Worm (Caenorhabditis elegans) whole organism, L4 larva: Measurements from ENCODE around the gene dmd-9.

Experiments
- F49E8.2 ChIP-seq: sonication (generic microtip); optimal IDR thresholded peaks from 2 replicates; lab custom pipeline; 2016; ENCODE audit warnings: missing compliant biosample characterization, mild to moderate bottlenecking, missing genetic modification characterization, borderline replicate concordance
- aly-2 ChIP-seq: sonication (generic microtip); optimal IDR thresholded peaks from 2 replicates; lab custom pipeline; 2018; ENCODE audit warnings: missing biosample characterization, missing genetic modification characterization
- ama-1 ChIP-seq: fragments of 150-350 bp; optimal IDR thresholded peaks from 2 replicates; lab custom pipeline; 2014; ENCODE audit warnings: inconsistent platforms, mixed read lengths
- ceh-28 ChIP-seq: fragments of 150-350 bp; optimal IDR thresholded peaks from 2 replicates; lab custom pipeline; 2014; ENCODE audit warnings: missing biosample characterization, missing genetic modification reagents, missing genetic modification characterization
- gei-8 ChIP-seq: fragments of 200-800 bp; sonication (Bioruptor generic); optimal IDR thresholded peaks from 2 replicates; lab custom pipeline; 2018; ENCODE audit warnings: mild to moderate bottlenecking, missing genetic modification characterization, missing compliant biosample characterization
- hmg-1.1 ChIP-seq: fragments of 200-800 bp; sonication (Bioruptor generic); IDR thresholded peaks from 2 replicates; pipeline ENCODE4 v1.3.6; 2022; ENCODE audit warnings: missing genetic modification reagents, missing genetic modification characterization, missing compliant biosample characterization
- jun-1 ChIP-seq: fragments of 150-350 bp; optimal IDR thresholded peaks from 2 replicates; lab custom pipeline; 2014; ENCODE audit warnings: missing biosample characterization, missing genetic modification reagents, missing genetic modification characterization
- lir-3 ChIP-seq: sonication (generic microtip); optimal IDR thresholded peaks from 2 replicates; lab custom pipeline; 2016; ENCODE audit warnings: mild to moderate bottlenecking, missing genetic modification characterization, missing compliant biosample characterization
- nhr-25 ChIP-seq: sonication (generic microtip); optimal IDR thresholded peaks from 2 replicates; lab custom pipeline; 2017; ENCODE audit warnings: missing genetic modification characterization, mild to moderate bottlenecking, missing compliant biosample characterization, antibody characterized with exemption, moderate library complexity, borderline replicate concordance; ENCODE audit not compliant: insufficient read depth
- nhr-41 ChIP-seq: fragments of 200-800 bp; sonication (Bioruptor generic); IDR thresholded peaks from 2 replicates; pipeline ENCODE4 v1.3.6; 2022; ENCODE audit warnings: missing genetic modification reagents, missing genetic modification characterization, missing compliant biosample characterization
- nhr-6 ChIP-seq: fragments of 150-350 bp; optimal IDR thresholded peaks from 2 replicates; lab custom pipeline; 2014; ENCODE audit warnings: missing biosample characterization, missing genetic modification characterization
- php-3 ChIP-seq: fragments of 200-800 bp; sonication (Bioruptor generic); IDR thresholded peaks from 2 replicates; pipeline ENCODE4 v1.3.6; 2022; ENCODE audit warnings: missing genetic modification reagents, missing genetic modification characterization, missing compliant biosample characterization
- tag-97 ChIP-seq: fragments of 200-800 bp; sonication (Bioruptor generic); IDR thresholded peaks from 2 replicates; pipeline ENCODE4 v1.3.6; 2022; ENCODE audit warnings: missing genetic modification characterization, missing compliant biosample characterization
- zip-11 ChIP-seq: fragments of 200-800 bp; sonication (Bioruptor generic); IDR thresholded peaks from 2 replicates; pipeline ENCODE4 v1.3.6; 2022; ENCODE audit warnings: missing genetic modification characterization, missing compliant biosample characterization

DNA sequence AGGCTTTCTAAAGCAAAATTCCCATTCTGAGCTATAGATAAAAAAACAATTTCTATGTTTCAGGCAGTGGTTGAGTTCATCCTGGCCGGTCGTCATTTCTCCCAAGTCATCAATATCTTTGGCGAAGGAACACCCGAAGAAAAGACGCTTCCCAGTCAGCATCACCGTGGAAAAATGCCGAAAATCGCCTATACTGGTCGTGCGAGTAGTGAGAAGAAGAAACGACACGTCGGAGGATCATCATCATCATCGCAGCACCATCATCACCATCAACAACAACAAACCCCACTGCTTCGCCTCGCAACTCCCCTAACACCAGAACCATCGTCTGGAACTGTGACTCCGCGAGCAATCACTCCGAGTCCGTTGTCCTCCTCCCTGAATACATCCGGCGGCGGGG lies 2.8 kb downstream of the dmd-9 start:
- no peak for TF ChIP-seq aly-2 (tag; lab: Kevin White, UChicago)
- TF ChIP-seq ceh-28 (tag; lab: Kevin White, UChicago): no peak
- TF ChIP-seq ama-1 (lab: Kevin White, UChicago): no peak
- TF ChIP-seq gei-8 (GFP tag; lab: Kevin White, UChicago): no peak
- no peak for TF ChIP-seq zip-11 (GFP tag; lab: Robert Waterston, UW)
- TF ChIP-seq nhr-41: no peak
- TF ChIP-seq F49E8.2 (tag; lab: Kevin White, UChicago): no peak
- no peak for TF ChIP-seq nhr-6 (tag; lab: Kevin White, UChicago)
- TF ChIP-seq jun-1 (tag; lab: Kevin White, UChicago): no peak
- no peak for TF ChIP-seq hmg-1.1
- no peak for TF ChIP-seq tag-97 (GFP tag; lab: Robert Waterston, UW)
- no peak for TF ChIP-seq lir-3
- TF ChIP-seq php-3 (GFP tag; lab: Robert Waterston, UW): no peak
- no peak for TF ChIP-seq nhr-25 (tag; lab: Kevin White, UChicago)
